Worm (Caenorhabditis elegans): ENCODE measurements around the gene vhp-1.

vhp-1 gene

DNA sequence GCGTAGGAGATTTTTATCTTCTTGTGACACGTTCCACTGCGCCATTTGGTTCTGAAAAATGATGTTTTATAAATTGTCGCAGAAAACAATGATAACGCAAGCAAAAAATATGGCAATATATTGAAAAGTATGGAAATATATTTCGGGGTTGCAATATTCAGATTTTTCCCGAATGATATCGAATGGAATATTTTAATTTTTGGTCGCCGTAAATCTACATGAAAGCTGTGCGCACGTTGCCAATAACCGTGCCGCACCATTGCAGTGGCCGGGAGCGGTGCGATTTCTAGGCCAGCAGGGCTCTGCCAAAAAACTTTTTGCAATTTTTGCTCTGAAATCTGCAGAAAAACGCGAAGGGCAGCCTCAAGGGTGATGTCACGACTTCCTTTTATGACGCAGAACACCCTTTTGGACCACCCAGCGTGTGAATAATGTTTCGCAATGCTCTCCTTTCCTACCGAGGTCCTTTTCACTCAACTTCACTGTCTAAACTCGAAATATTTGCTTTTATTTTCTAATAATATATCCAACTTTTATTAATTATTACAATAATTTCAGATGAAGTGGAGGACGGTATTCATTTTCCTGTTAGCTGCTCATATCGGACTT is 35.2 kb downstream of the vhp-1 start, which contains the start of the genes F09E5.11 and bmy-1 (continued):
- TF ChIP-seq sdz-12 (GFP tag; optimal IDR thresholded peaks at IDR 0.05) (peak; percentile 27), nhr-77 (tag; optimal IDR thresholded peaks at IDR 0.05) (peak; percentile 70), dmd-6 (GFP tag; IDR thresholded peaks at IDR 0.05) (peak; percentile 77), rbr-2 (tag; optimal IDR thresholded peaks at IDR 0.05) (peak; percentile 82), dpl-1 (GFP tag; optimal IDR thresholded peaks at IDR 0.05) (peak; percentile 79)

DNA sequence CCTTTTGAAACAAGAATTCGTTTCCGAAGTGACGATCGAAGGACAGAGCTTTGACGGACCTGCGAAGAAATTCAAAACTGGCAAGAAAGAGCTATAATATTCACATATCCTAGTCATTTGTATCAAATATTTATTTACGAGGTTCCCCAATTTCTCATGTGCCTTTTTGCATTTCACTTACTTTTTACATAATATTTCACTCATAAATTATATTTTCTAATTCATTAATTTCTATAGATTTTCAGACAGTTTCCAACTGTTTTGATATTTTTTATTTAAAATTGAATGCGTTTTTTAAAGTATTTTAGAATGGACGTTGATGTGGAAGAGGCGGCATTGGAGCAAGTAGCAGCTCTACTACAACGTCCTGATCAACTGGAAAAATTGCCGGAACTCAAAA is 36.2 kb downstream of the vhp-1 start, which contains the start of gene sec-6:
Gene sec-6, plus strand, starts transcription at position 301 of the 400 bp plus-strand sequence.
- no peak for TF ChIP-seq pqm-1 (tag; optimal IDR thresholded peaks at IDR 0.05)
- TF ChIP-seq Y75B8A.6 (GFP tag; IDR thresholded peaks at IDR 0.05), result no peak
- TF ChIP-seq hif-1 (tag; optimal IDR thresholded peaks at IDR 0.05), result no peak

DNA sequence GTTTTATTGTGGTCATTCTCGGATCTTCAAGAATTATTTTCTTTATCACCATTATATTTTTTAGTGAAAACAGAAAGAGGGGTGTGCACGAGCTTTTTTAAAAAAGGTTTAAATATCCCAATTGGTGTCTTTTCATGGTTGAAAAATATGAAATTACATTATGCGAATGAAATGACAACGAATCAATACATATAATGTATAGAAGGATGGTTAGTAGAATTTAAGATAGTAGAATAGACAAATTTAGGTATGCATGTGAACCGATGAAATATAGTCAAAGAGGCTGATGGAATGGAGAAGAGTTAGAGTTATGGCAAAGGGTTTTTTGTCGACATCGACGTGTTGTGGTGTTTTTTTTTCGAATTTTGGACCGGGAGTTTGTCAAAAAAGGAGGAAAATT is 41.4 kb downstream of the vhp-1 start:
- TF ChIP-seq unc-39 (tag; optimal IDR thresholded peaks at IDR 0.05) (no peak), zip-2 (tag; optimal IDR thresholded peaks at IDR 0.05) (no peak), unc-62 (GFP tag; optimal IDR thresholded peaks at IDR 0.05 in 1 of 2) (peak in 1 of 2 experiments; percentile 90), unc-62 (tag; optimal IDR thresholded peaks at IDR 0.05) (no peak), aha-1 (tag) (peak; percentile 22)

DNA sequence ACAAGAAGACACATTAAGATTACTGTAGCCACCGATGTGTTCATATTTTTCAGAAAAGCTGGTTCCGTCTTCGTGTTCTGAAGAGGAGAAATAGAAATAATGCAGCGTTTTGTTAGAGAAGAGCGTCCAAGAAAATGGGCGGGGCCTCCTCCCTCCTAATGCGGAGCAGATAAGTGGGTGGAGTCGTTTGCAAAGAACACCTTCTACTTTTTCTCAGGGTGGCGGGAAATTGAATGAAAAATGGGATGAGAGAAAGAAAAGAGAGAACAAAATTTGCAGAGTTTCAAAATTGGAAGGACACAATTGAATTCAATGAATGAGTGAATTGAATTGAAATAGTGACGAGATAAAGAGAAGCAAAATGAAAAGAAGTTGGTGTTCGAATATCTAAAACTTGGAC is 42.6 kb downstream of the vhp-1 start, which contains the start of gene F09E5.16:
Gene F09E5.16, minus strand, starts transcription at position 101 of the 400 bp plus-strand sequence.
- TF ChIP-seq F37D6.2 (tag; optimal IDR thresholded peaks at IDR 0.05), result no peak
- no peak for TF ChIP-seq F26F4.8 (GFP tag; conservative IDR thresholded peaks at IDR 0.05)
- no peak for TF ChIP-seq nhr-77 (tag; optimal IDR thresholded peaks at IDR 0.05)
- TF ChIP-seq aha-1 (tag), result no peak
- no peak for TF ChIP-seq egl-27 (tag; optimal IDR thresholded peaks at IDR 0.05)
- no peak for TF ChIP-seq nhr-237 (tag; optimal IDR thresholded peaks at IDR 0.05)
- TF ChIP-seq snpc-4 (tag; optimal IDR thresholded peaks at IDR 0.05), result no peak
- TF ChIP-seq madf-9 (GFP tag; conservative IDR thresholded peaks at IDR 0.05), result no peak
- TF ChIP-seq ztf-7 (tag; optimal IDR thresholded peaks at IDR 0.05), result no peak
- TF ChIP-seq unc-39 (tag; optimal IDR thresholded peaks at IDR 0.05), result no peak
- TF ChIP-seq rbr-2 (tag; optimal IDR thresholded peaks at IDR 0.05), result no peak
- TF ChIP-seq lin-15B (tag; optimal IDR thresholded peaks at IDR 0.05), result no peak
- no peak for TF ChIP-seq pqm-1 (tag; optimal IDR thresholded peaks at IDR 0.05)

DNA sequence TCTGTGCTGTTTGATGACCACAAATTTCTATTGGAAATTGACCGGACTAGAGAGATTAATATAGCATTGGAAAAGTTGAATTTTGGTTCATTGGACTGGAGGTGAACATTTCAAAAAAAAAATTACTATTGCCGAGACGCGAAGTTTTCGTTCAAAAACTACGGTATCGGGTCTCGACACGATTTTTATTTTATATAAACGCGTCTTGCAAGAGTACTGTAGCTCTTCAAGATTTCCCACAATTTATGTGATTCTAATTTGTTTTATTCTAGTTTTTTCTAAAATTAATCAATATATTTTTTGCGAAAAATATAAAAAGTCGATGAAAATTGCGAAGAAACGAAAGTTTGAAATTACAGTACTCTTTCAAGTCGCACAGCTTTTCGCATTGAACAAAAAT is 47.6 kb downstream of the vhp-1 start, which contains the start of gene F09E5.12:
Gene F09E5.12, minus strand, starts transcription at position 101 of the 400 bp plus-strand sequence.
- no peak for TF ChIP-seq mes-2 (tag; optimal IDR thresholded peaks at IDR 0.05; ENCODE audit: poor library complexity, severe bottlenecking)
- TF ChIP-seq daf-8 (GFP tag; IDR thresholded peaks at IDR 0.05), result no peak
- TF ChIP-seq aha-1 (tag), result peak; percentile 3

DNA sequence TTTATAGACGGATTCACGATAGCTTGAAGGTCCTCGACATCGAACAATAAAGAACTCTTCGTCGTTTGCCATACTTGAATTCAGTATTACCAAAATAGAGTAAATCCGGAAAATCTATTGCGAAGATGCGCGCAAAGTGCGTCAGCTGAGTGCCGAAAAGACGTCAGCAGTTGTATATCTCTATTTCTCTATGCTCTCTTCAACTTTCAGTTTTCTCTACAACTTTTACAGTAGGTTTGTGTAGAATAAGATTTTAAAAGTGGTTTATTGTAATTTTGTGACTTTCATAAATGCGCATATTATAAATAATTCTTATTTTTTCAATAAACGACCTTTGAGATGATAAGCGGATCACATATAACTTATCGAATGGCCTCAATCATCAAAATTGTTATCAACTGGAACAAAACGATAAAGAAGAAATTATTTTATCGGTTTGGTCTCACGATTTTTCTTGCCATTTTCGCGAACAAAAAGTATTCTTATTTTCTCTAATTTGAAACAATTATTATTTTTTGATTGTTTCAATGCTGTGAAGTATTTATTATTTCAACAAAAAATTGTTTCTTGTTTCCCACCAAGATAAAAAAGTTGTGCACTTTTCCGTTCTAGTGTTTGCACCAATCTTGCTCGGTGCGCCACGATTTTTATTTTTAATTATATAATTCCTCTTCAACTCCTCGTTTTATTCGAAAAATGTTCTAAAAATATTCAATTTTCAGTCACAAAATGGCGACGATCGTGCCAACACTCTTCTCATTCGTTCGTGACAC is 50.4 kb downstream of the vhp-1 start, which contains the start of the genes agt-2 and F09E5.3:
Gene agt-2, minus strand, starts transcription at position 553 of the 773 bp plus-strand sequence.
Gene F09E5.3, plus strand, starts transcription at position 723 of the 773 bp plus-strand sequence.
- TF ChIP-seq nhr-25 (tag; optimal IDR thresholded peaks at IDR 0.05; ENCODE audit: borderline replicate concordance, insufficient read depth) (peak; percentile 73), F10B5.3 (tag; optimal IDR thresholded peaks at IDR 0.05) (peak; percentile 65), nhr-42 (GFP tag; IDR thresholded peaks at IDR 0.05) (0 out of 2 replicates have a peak, but pooled peaks have one; percentile 17), hlh-30 (tag; optimal IDR thresholded peaks at IDR 0.05; ENCODE audit: insufficient read depth) (peak; percentile 81), Y105C5A.15 (GFP tag; IDR thresholded peaks at IDR 0.05) (no peak), madf-9 (GFP tag; conservative IDR thresholded peaks at IDR 0.05) (0 out of 2 replicates have a peak, but pooled peaks have one; percentile 17), mdl-1 (tag; optimal IDR thresholded peaks at IDR 0.05) (peak in 1 of 2 experiments; percentile 42), ZK337.2 (GFP tag; IDR thresholded peaks at IDR 0.05) (no peak), pha-4 (GFP tag; IDR thresholded peaks at IDR 0.05) (peak; percentile 65), pha-4 (tag; optimal IDR thresholded peaks at IDR 0.05) (peak; percentile 15), lin-1 (GFP tag; IDR thresholded peaks at IDR 0.05) (no peak), nhr-10 (tag; optimal IDR thresholded peaks at IDR 0.05) (no peak), nhr-77 (tag; optimal IDR thresholded peaks at IDR 0.05) (peak; percentile 82), ctbp-1 (GFP tag; IDR thresholded peaks at IDR 0.05) (peak; percentile 80; the same call in 1 of the 2 replicates), T26A8.4 (GFP tag; IDR thresholded peaks at IDR 0.05) (peak; percentile 90), skn-1 (tag; optimal IDR thresholded peaks at IDR 0.05) (no peak), arid-1 (GFP tag; conservative IDR thresholded peaks at IDR 0.05) (peak; percentile 54; the same call in 1 of the 2 replicates), lsy-2 (tag; optimal IDR thresholded peaks at IDR 0.05) (peak; percentile 68 to 96), F37D6.2 (tag; optimal IDR thresholded peaks at IDR 0.05) (peak; percentile 83)
